Worm (Caenorhabditis elegans) whole organism, midembryonic: ENCODE results near the gene spig-4.
"Not testable (repeated sequence)": the region's sequence is repeated elsewhere in the genome, so short reads cannot be mapped to it uniquely, and the experiment has no call there.

Experiments used
- T22C8.4 ChIP-seq: fragments of 200-800 bp; sonication (Bioruptor generic); IDR thresholded peaks from 2 replicates; pipeline ENCODE4 v1.3.6; 2022; ENCODE audit warnings: missing genetic modification characterization, missing compliant biosample characterization
- cog-1 ChIP-seq: sonication (generic microtip); optimal IDR thresholded peaks from 2 replicates; lab custom pipeline; 2016; ENCODE audit warnings: missing genetic modification characterization, missing compliant biosample characterization
- flt-1 ChIP-seq: fragments of 200-800 bp; sonication (Bioruptor generic); IDR thresholded peaks from 2 replicates; pipeline ENCODE4 v1.3.6; 2022; ENCODE audit warnings: missing genetic modification characterization, missing compliant biosample characterization
- klf-2 ChIP-seq: fragments of 200-800 bp; sonication (Bioruptor generic); conservative IDR thresholded peaks from 2 replicates; pipeline ENCODE4 v1.3.6; 2022; ENCODE audit warnings: missing genetic modification reagents, missing genetic modification characterization, missing compliant biosample characterization
- med-1 ChIP-seq: sonication (generic microtip); optimal IDR thresholded peaks from 2 replicates; lab custom pipeline; 2017; ENCODE audit warnings: missing genetic modification characterization, mild to moderate bottlenecking, missing compliant biosample characterization, antibody characterized with exemption, missing genetic modification reagents; ENCODE audit not compliant: insufficient read depth
- ref-1 ChIP-seq: fragments of 200-800 bp; sonication (Bioruptor generic); conservative IDR thresholded peaks from 2 replicates; pipeline ENCODE4 v1.3.6; 2022; ENCODE audit warnings: missing genetic modification reagents, missing genetic modification characterization, missing compliant biosample characterization
- tab-1 ChIP-seq: fragments of 200-800 bp; sonication (Bioruptor generic); IDR thresholded peaks from 2 replicates; pipeline ENCODE4 v1.3.6; 2022; ENCODE audit warnings: missing genetic modification characterization, missing compliant biosample characterization
- ztf-23 ChIP-seq: fragments of 200-800 bp; sonication (Bioruptor generic); IDR thresholded peaks from 2 replicates; pipeline ENCODE4 v1.3.6; 2022; ENCODE audit warnings: missing genetic modification reagents, missing genetic modification characterization, missing compliant biosample characterization
- ztf-29 ChIP-seq: fragments of 200-800 bp; sonication (Bioruptor generic); IDR thresholded peaks from 2 replicates; pipeline ENCODE4 v1.3.6; 2022; ENCODE audit warnings: missing genetic modification reagents, missing genetic modification characterization, missing compliant biosample characterization

spig-4 gene

DNA sequence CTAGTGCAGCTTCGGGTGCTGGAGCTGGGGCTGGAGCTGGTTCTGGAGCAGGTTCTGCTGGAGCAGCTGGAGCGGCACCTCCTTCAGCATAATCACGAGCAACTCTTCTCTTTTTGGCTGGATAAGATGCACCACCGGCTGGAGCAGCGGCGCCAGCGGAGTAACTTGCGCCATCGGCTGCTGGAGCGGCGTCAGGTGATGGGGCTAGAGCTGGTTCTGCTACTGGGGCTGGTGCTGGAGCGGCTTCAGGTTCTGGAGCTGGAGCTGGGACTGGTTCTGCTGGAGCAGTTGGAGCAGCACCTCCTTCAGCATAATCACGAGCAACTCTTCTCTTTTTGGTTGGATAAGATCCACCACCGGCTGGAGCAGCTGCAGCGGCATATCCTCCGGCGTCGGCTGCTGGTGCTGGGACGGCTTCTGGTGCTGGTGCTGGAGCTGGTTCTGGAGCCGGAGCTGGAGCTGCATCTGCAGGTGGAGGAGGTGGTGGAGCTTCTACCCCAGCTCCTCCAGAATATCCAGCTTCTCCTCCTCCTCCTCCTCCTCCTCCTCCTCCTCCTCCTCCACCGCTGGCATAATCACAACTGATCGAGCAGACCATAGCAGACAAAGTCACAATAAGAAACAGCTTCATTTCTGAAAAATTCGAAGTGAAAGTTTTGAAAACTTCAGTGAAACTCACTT, 12.6 kb upstream of the spig-4 start, which contains the start of gene F47B8.13:
Gene F47B8.13 (minus strand): TSS at position 631 of the 681 bp plus-strand sequence.
- TF ChIP-seq flt-1 (GFP tag; lab: Robert Waterston, UW) (no peak), T22C8.4 (GFP tag; lab: Robert Waterston, UW) (no peak), tab-1 (GFP tag; lab: Robert Waterston, UW) (no peak), ztf-29 (GFP tag; lab: Robert Waterston, UW) (no peak), ztf-23 (GFP tag; lab: Robert Waterston, UW) (no peak), med-1 (GFP tag; lab: Kevin White, UChicago) (no peak), klf-2 (GFP tag; lab: Robert Waterston, UW) (no peak), ref-1 (no peak), cog-1 (tag; lab: Kevin White, UChicago) (no peak)

DNA sequence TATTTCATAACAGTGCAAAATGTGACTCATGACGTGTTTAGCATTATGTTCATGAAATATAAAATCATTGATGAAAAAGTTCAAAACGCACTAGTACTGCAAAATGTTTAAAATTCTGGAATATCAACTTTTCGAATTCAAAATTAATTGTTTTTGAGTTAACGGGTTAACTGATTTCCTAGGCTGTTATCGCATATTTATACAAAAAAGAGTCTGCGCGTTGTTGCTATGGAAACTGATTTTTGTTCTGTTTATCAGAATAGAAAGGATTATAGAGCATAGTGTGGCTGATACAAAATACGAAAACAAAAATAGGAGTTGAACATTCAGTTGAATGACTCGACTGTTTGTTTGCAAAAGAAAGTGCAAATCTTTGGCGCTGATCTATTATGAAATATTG, 10.9 kb upstream of the spig-4 start:
- no peak for TF ChIP-seq med-1 (GFP tag; lab: Kevin White, UChicago)
- TF ChIP-seq ztf-23 (GFP tag; lab: Robert Waterston, UW): no peak
- TF ChIP-seq tab-1 (GFP tag; lab: Robert Waterston, UW): no peak
- no peak for TF ChIP-seq flt-1 (GFP tag; lab: Robert Waterston, UW)

DNA sequence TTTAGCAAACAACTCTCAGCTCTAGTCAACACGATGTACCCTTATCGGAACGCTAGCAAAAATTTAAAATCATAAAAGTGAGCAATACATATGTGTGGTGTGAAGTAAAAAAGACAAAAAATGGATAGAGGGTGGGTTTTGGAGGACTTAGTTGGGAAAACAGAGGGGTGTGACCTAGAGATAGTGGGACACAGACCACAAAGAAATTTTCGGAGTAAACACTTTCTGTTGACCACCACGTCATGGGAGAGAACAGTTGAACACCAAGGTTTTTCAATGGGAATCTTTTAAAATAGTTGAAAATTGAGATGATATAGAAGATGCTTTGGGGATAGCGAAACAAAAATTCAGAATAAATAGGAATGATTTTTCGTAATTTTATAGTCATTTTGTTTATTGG, 10.5 kb upstream of the spig-4 start:
- no peak for TF ChIP-seq flt-1 (GFP tag; lab: Robert Waterston, UW)
- TF ChIP-seq med-1 (GFP tag; lab: Kevin White, UChicago): no peak
- TF ChIP-seq ref-1: no peak
- TF ChIP-seq tab-1 (GFP tag; lab: Robert Waterston, UW): no peak
- TF ChIP-seq cog-1 (tag; lab: Kevin White, UChicago): no peak
- TF ChIP-seq ztf-23 (GFP tag; lab: Robert Waterston, UW): no peak
- no peak for TF ChIP-seq T22C8.4 (GFP tag; lab: Robert Waterston, UW)
- TF ChIP-seq ztf-29 (GFP tag; lab: Robert Waterston, UW): no peak
- no peak for TF ChIP-seq klf-2 (GFP tag; lab: Robert Waterston, UW)

DNA sequence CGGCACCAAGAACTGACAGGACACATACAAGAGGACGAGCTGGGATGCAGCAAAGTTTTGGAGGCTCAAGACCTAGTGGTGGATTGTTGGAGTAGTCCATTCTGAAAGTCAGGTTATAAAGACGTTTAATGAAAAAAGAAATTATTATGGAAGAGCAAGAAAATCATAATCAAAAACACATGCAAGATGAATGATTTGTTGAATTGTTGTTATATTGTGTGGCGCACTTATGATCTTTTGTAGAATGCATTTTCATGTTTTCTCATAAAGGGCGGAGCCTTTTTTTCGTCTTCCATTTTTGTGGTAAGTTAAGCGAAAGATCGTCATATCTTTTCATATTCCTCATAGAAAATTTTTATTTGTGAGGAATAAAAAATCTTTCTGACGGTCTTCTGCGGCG, 9.9 kb upstream of the spig-4 start, which contains the start of gene F47B8.2:
Gene F47B8.2 (minus strand): TSS at position 101 of the 400 bp plus-strand sequence.
- TF ChIP-seq flt-1 (GFP tag; lab: Robert Waterston, UW): no peak
- no peak for TF ChIP-seq ztf-29 (GFP tag; lab: Robert Waterston, UW)
- TF ChIP-seq tab-1 (GFP tag; lab: Robert Waterston, UW): no peak
- TF ChIP-seq ref-1: no peak

DNA sequence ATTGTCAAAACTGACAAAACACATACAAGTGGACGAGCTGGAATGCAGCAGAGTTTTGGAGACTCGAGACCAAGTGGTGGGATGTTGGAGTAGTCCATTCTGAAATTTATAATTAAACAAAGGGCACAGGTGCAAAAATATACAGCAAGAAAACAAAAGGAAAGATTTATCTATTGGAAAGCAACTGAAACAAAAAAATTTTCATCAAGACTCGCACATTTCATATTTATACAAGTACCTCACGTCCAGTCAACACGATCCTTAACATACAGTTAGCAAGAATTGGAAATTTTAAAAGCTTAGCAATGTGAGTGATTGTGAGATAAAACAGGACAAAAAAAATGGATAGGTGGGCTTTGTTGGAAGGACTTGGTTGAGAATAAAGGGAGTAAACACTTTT, 7.6 kb upstream of the spig-4 start, which contains the start of gene F47B8.1:
Gene F47B8.1 (minus strand): TSS at position 101 of the 400 bp plus-strand sequence.
- TF ChIP-seq ztf-23 (GFP tag; lab: Robert Waterston, UW) (no peak), flt-1 (GFP tag; lab: Robert Waterston, UW) (no peak), T22C8.4 (GFP tag; lab: Robert Waterston, UW) (no peak), ztf-29 (GFP tag; lab: Robert Waterston, UW) (no peak), tab-1 (GFP tag; lab: Robert Waterston, UW) (no peak), cog-1 (tag; lab: Kevin White, UChicago) (no peak)

DNA sequence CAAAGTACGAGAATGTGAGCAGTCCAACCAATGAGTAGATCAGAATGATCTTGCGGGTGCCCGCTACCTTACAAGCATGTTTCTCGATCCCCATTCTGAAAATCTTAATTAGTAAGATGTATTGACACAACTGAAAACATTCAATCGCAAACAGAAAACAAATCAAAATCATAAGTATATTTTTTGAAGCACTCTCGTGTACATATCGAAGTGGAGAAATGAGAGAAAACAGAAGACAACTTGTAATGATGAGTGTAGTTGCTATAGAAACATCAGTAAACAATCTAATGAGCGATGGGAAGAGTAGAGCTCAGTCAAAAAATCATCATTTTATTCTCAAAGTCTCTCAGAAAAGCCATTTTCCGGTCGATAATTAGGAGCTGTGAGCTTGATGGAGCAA, 6.0 kb upstream of the spig-4 start, which contains the start of gene F14D7.8:
Gene F14D7.8 (minus strand): TSS at position 101 of the 400 bp plus-strand sequence.
- TF ChIP-seq med-1 (GFP tag; lab: Kevin White, UChicago) (no peak), T22C8.4 (GFP tag; lab: Robert Waterston, UW) (no peak), tab-1 (GFP tag; lab: Robert Waterston, UW) (no peak), klf-2 (GFP tag; lab: Robert Waterston, UW) (no peak), ref-1 (no peak), ztf-29 (GFP tag; lab: Robert Waterston, UW) (no peak), flt-1 (GFP tag; lab: Robert Waterston, UW) (no peak), ztf-23 (GFP tag; lab: Robert Waterston, UW) (no peak), cog-1 (tag; lab: Kevin White, UChicago) (no peak)

DNA sequence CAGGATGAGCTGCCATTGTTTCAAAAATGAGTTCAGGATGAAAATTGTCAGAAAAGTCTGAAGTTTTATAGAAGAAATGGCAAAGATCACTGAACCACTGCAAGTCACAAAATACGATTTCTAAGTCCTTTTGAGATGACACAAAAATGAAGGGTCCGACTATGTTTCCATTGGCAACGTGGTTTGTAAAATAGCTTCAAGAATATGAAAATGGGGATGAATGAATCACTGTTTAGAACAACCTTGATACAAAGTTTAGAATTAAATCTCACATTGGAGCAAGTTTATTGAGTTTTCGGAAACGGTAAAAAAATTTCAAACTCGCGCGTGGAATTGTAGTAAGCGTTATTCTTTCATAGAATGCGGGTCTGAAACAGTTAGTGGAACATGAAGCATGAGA, 4.4 kb upstream of the spig-4 start, which contains the start of gene ddn-3:
Gene ddn-3 (minus strand): TSS at position 101 of the 400 bp plus-strand sequence.
- TF ChIP-seq tab-1 (GFP tag; lab: Robert Waterston, UW) (no peak), ztf-23 (GFP tag; lab: Robert Waterston, UW) (no peak), ref-1 (no peak)

DNA sequence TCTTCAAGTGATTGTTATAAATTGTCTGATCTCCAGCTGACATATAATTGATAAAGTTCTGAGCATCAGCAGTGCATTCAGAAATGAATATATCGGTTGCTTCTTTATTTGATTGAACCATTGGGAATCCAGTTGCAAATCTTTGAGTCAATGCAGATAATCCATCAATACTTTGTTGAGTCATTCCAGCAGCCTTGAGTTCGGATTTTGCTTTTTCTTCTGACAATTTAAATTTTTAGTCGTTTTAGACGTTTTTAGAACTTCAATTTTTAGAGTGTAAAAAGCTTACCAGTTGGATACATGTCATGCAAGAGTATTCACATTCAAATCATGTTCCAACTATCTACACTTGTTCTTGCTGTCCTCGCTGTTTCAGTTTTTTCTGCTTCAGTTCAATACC, 3.0 kb upstream of the spig-4 start, which contains the start of gene F14D7.14:
Gene F14D7.14 (plus strand): TSS at position 301 of the 400 bp plus-strand sequence.
- not testable (repeated sequence) for TF ChIP-seq klf-2 (GFP tag; lab: Robert Waterston, UW); tab-1 (GFP tag; lab: Robert Waterston, UW); ref-1

DNA sequence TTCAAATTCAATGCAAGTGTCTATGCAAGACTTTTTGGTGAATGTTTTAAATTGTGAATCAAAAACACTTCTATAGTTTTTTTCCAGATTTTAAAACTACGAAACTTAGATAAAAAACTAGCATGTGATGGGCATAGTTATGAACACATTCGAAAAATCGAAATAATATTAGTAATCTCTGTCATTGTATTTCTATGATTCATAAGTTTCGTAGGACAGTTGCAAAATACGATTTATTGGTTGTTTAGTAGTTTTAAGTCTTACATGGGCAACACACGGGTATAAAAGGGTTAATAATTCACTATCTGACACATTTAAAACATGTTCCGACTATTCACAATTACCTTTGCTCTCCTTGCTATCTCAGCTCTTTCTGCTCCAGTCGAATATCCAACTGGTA, 1.5 kb upstream of the spig-4 start, which contains the start of gene spig-5:
Gene spig-5 (plus strand): TSS at position 301 of the 400 bp plus-strand sequence.
- TF ChIP-seq cog-1 (tag; lab: Kevin White, UChicago); ztf-23 (GFP tag; lab: Robert Waterston, UW); tab-1 (GFP tag; lab: Robert Waterston, UW): not testable (repeated sequence)

DNA sequence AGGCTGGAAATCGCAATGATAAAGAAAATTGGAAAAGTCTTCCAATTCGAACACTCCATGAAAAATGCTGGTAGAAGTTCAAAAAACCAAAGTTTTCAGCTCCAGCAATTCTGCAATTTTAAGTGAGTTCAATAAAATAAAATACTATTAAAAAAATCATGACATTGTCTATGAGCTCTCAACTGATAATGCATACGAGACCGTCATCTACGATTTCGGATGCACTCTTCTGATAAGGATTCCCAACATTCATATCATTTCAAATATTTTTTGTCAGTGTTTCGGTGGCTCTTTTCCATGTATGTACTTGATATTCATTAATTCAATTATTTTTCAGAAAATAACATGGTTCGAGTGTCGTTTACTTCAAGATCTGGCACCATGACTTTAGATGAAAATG, 5.6 kb downstream of the spig-4 start, which contains the start of gene F14D7.6:
Gene F14D7.6 (plus strand): TSS at position 338 of the 400 bp plus-strand sequence.
- TF ChIP-seq ztf-23 (GFP tag; lab: Robert Waterston, UW): no peak
- no peak for TF ChIP-seq tab-1 (GFP tag; lab: Robert Waterston, UW)
- no peak for TF ChIP-seq cog-1 (tag; lab: Kevin White, UChicago)
- no peak for TF ChIP-seq ztf-29 (GFP tag; lab: Robert Waterston, UW)
- TF ChIP-seq med-1 (GFP tag; lab: Kevin White, UChicago): no peak
- TF ChIP-seq klf-2 (GFP tag; lab: Robert Waterston, UW): no peak
- no peak for TF ChIP-seq flt-1 (GFP tag; lab: Robert Waterston, UW)
